Fruit fly (Drosophila melanogaster) whole organism, embryonic: ENCODE results near the gene ssp3.

Source experiments
- Atf6 ChIP-seq: fragments of 200-800 bp; sonication (Bioruptor generic); IDR thresholded peaks from 2 replicates; pipeline ENCODE4 v1.3.6; 2022; ENCODE audit warnings: missing biosample characterization, missing genetic modification characterization
- B-H1 ChIP-seq: fragments of 200-800 bp; sonication (Bioruptor generic); IDR thresholded peaks from 3 replicates; pipeline ENCODE4 v1.3.6; 2022; ENCODE audit warnings: missing biosample characterization, missing genetic modification characterization
- BtbVII ChIP-seq: fragments of 200-800 bp; sonication (Bioruptor generic); optimal IDR thresholded peaks from 3 replicates; lab custom pipeline; 2017; ENCODE audit warnings: missing biosample characterization, mild to moderate bottlenecking, missing genetic modification characterization
- C15 ChIP-seq: fragments of 200-800 bp; sonication (Bioruptor generic); IDR thresholded peaks from 3 replicates; pipeline ENCODE4 v1.3.6; 2022; ENCODE audit warnings: missing biosample characterization, missing genetic modification characterization
- CG10147 ChIP-seq: fragments of 200-800 bp; sonication (Bioruptor generic); optimal IDR thresholded peaks from 2 replicates; lab custom pipeline; 2019; ENCODE audit warnings: missing biosample characterization, mild to moderate bottlenecking, missing genetic modification characterization, moderate library complexity
- CG10209 ChIP-seq: fragments of 200-800 bp; sonication (Bioruptor generic); optimal IDR thresholded peaks from 3 replicates; lab custom pipeline; 2017; ENCODE audit warnings: missing biosample characterization, mild to moderate bottlenecking, missing genetic modification characterization, missing genetic modification reagents
- CG10543 ChIP-seq: fragments of 200-800 bp; sonication (Bioruptor generic); optimal IDR thresholded peaks from 3 replicates; lab custom pipeline; 2017; ENCODE audit warnings: missing biosample characterization, mild to moderate bottlenecking, missing genetic modification characterization, moderate library complexity
- CG10565 ChIP-seq: fragments of 200-800 bp; sonication (Bioruptor generic); optimal IDR thresholded peaks from 3 replicates; lab custom pipeline; 2016; ENCODE audit warnings: missing biosample characterization, mild to moderate bottlenecking, missing genetic modification characterization
- CG11085 ChIP-seq: fragments of 200-800 bp; sonication (Bioruptor generic); IDR thresholded peaks from 2 replicates; pipeline ENCODE4 v1.3.6; 2022; ENCODE audit warnings: missing biosample characterization, missing genetic modification characterization
- CG12219 ChIP-seq: fragments of 200-800 bp; sonication (Bioruptor generic); optimal IDR thresholded peaks from 3 replicates; lab custom pipeline; 2018; ENCODE audit warnings: missing biosample characterization, mild to moderate bottlenecking, missing genetic modification characterization
- CG14667 ChIP-seq: fragments of 200-800 bp; sonication (Bioruptor generic); IDR thresholded peaks from 2 replicates; pipeline ENCODE4 v1.3.6; 2022; ENCODE audit warnings: missing biosample characterization, missing genetic modification characterization
- CG14860 ChIP-seq: fragments of 200-800 bp; sonication (Bioruptor generic); IDR thresholded peaks from 3 replicates; pipeline ENCODE4 v1.3.6; 2022; ENCODE audit warnings: missing biosample characterization, missing genetic modification characterization; ENCODE audit not compliant: partially characterized antibody
- CG15514 ChIP-seq: fragments of 200-800 bp; sonication (Bioruptor generic); optimal IDR thresholded peaks from 3 replicates; lab custom pipeline; 2017; ENCODE audit warnings: missing biosample characterization, missing genetic modification characterization, mild to moderate bottlenecking, moderate library complexity, missing genetic modification reagents
- CG18262 ChIP-seq: fragments of 200-800 bp; optimal IDR thresholded peaks from 3 replicates; lab custom pipeline; 2019; ENCODE audit warnings: missing biosample characterization, mild to moderate bottlenecking, missing genetic modification characterization, moderate library complexity
- CG2678 ChIP-seq: fragments of 200-800 bp; sonication (Bioruptor generic); optimal IDR thresholded peaks from 3 replicates; lab custom pipeline; 2019; ENCODE audit warnings: missing biosample characterization, mild to moderate bottlenecking, missing genetic modification characterization, moderate library complexity
- CG30403 ChIP-seq: fragments of 200-800 bp; sonication (Bioruptor generic); optimal IDR thresholded peaks from 3 replicates; lab custom pipeline; 2016; ENCODE audit warnings: missing biosample characterization, missing genetic modification characterization
- CG3281 ChIP-seq: fragments of 200-800 bp; sonication (Bioruptor generic); optimal IDR thresholded peaks from 3 replicates; lab custom pipeline; 2017; ENCODE audit warnings: missing biosample characterization, mild to moderate bottlenecking, missing genetic modification characterization
- CG3407 ChIP-seq: fragments of 200-800 bp; sonication (Bioruptor generic); optimal IDR thresholded peaks from 2 replicates; lab custom pipeline; 2018; ENCODE audit warnings: missing biosample characterization, mild to moderate bottlenecking, missing genetic modification characterization
- CG6765 ChIP-seq: fragments of 200-800 bp; sonication (Bioruptor generic); optimal IDR thresholded peaks from 3 replicates; lab custom pipeline; 2017; ENCODE audit warnings: missing biosample characterization, mild to moderate bottlenecking, missing genetic modification characterization
- CG6813 ChIP-seq: fragments of 200-800 bp; sonication (Bioruptor generic); optimal IDR thresholded peaks from 2 replicates; lab custom pipeline; 2017; ENCODE audit warnings: missing biosample characterization, missing genetic modification characterization, mild to moderate bottlenecking, moderate library complexity, missing genetic modification reagents
- CG7839 ChIP-seq: fragments of 200-800 bp; sonication (Bioruptor generic); optimal IDR thresholded peaks from 3 replicates; lab custom pipeline; 2018; ENCODE audit warnings: missing biosample characterization, mild to moderate bottlenecking, missing genetic modification characterization, moderate library complexity
- CoRest ChIP-seq: fragments of 200-800 bp; sonication (Bioruptor generic); optimal IDR thresholded peaks from 3 replicates; lab custom pipeline; 2018; ENCODE audit warnings: missing biosample characterization, mild to moderate bottlenecking, missing genetic modification characterization, moderate library complexity
- CrebB ChIP-seq: fragments of 200-800 bp; sonication (Bioruptor generic); optimal IDR thresholded peaks from 3 replicates; lab custom pipeline; 2018; ENCODE audit warnings: missing biosample characterization, mild to moderate bottlenecking, missing genetic modification characterization
- HLH4C ChIP-seq: fragments of 200-800 bp; sonication (Bioruptor generic); IDR thresholded peaks from 3 replicates; pipeline ENCODE4 v1.3.6; 2022; ENCODE audit warnings: missing biosample characterization, missing genetic modification characterization; ENCODE audit not compliant: partially characterized antibody
- Nf-YC ChIP-seq: fragments of 200-800 bp; optimal IDR thresholded peaks from 3 replicates; lab custom pipeline; 2019; ENCODE audit warnings: missing biosample characterization, mild to moderate bottlenecking, missing genetic modification characterization, moderate library complexity
- Six4 ChIP-seq: fragments of 200-800 bp; sonication (Bioruptor generic); optimal IDR thresholded peaks from 2 replicates; lab custom pipeline; 2016; ENCODE audit warnings: missing biosample characterization, missing genetic modification characterization
- bsh ChIP-seq, 2 experiments: fragments of 200-800 bp; sonication (Bioruptor generic); optimal IDR thresholded peaks; 2 replicates each; lab custom pipeline; 2017 to 2018; ENCODE audit warnings: mild to moderate bottlenecking in 2 of 2, missing biosample characterization in 2 of 2, missing genetic modification characterization in 2 of 2, moderate library complexity in 1 of 2
- chif ChIP-seq, 2 experiments: fragments of 200-800 bp; sonication (Bioruptor generic); optimal IDR thresholded peaks; 3 replicates each; lab custom pipeline; 2016; ENCODE audit warnings: missing biosample characterization in 2 of 2, missing genetic modification characterization in 2 of 2
- corto ChIP-seq: fragments of 200-800 bp; sonication (Bioruptor generic); optimal IDR thresholded peaks from 2 replicates; lab custom pipeline; 2016; ENCODE audit warnings: missing biosample characterization, mild to moderate bottlenecking, missing genetic modification characterization, moderate library complexity
- dysf ChIP-seq: fragments of 200-800 bp; sonication (Bioruptor generic); IDR thresholded peaks from 3 replicates; pipeline ENCODE4 v1.3.6; 2022; ENCODE audit warnings: missing biosample characterization, missing genetic modification characterization
- gfzf ChIP-seq: fragments of 200-800 bp; sonication (Bioruptor generic); optimal IDR thresholded peaks from 2 replicates; lab custom pipeline; 2016; ENCODE audit warnings: missing biosample characterization, mild to moderate bottlenecking, missing genetic modification characterization, moderate library complexity
- hth ChIP-seq: fragments of >200 bp; optimal IDR thresholded peaks from 2 replicates; lab custom pipeline; 2017; ENCODE audit warnings: inconsistent platforms
- inv ChIP-seq: fragments of 200-800 bp; sonication (Bioruptor generic); IDR thresholded peaks from 2 replicates; pipeline ENCODE4 v1.3.6; 2022; ENCODE audit warnings: missing biosample characterization, missing genetic modification characterization; ENCODE audit not compliant: partially characterized antibody
- jing ChIP-seq: fragments of 200-800 bp; sonication (Bioruptor generic); optimal IDR thresholded peaks from 2 replicates; lab custom pipeline; 2018; ENCODE audit warnings: missing biosample characterization, mild to moderate bottlenecking, missing genetic modification characterization
- kay ChIP-seq: fragments of 200-800 bp; sonication (Bioruptor generic); optimal IDR thresholded peaks from 2 replicates; lab custom pipeline; 2016; ENCODE audit warnings: missing biosample characterization, missing genetic modification characterization
- knrl ChIP-seq: fragments of 200-800 bp; sonication (Bioruptor generic); IDR thresholded peaks from 3 replicates; pipeline ENCODE4 v1.3.6; 2022; ENCODE audit warnings: missing biosample characterization, missing genetic modification characterization; ENCODE audit not compliant: partially characterized antibody
- nerfin-1 ChIP-seq: fragments of 200-800 bp; sonication (Bioruptor generic); optimal IDR thresholded peaks from 3 replicates; lab custom pipeline; 2019; ENCODE audit warnings: missing biosample characterization, mild to moderate bottlenecking, missing genetic modification characterization, moderate library complexity
- nmo ChIP-seq: fragments of 200-800 bp; sonication (Bioruptor generic); optimal IDR thresholded peaks from 2 replicates; lab custom pipeline; 2018; ENCODE audit warnings: missing biosample characterization, mild to moderate bottlenecking, missing genetic modification characterization, moderate library complexity
- pan ChIP-seq, 4 experiments: fragments of >200 bp in 3 of 4; fragments of 200-800 bp in 1 of 4; sonication (Bioruptor generic) in 1 of 4; optimal IDR thresholded peaks in 3 of 4; IDR thresholded peaks in 1 of 4; 2 replicates each; pipeline versions ENCODE4 v1.3.6 to Lab custom; 2017 to 2022; ENCODE audit warnings: missing biosample characterization in 2 of 4, missing genetic modification characterization in 2 of 4, mixed read lengths in 1 of 4
- peb ChIP-seq: fragments of 200-800 bp; sonication (Bioruptor generic); IDR thresholded peaks from 2 replicates; pipeline ENCODE4 v1.3.6; 2022; ENCODE audit warnings: missing biosample characterization, missing genetic modification characterization
- slbo ChIP-seq: fragments of 200-800 bp; sonication (Bioruptor generic); IDR thresholded peaks from 2 replicates; pipeline ENCODE4 v1.3.6; 2022; ENCODE audit warnings: missing biosample characterization, missing genetic modification characterization
- so ChIP-seq: fragments of 200-800 bp; sonication (Bioruptor generic); IDR thresholded peaks from 3 replicates; pipeline ENCODE4 v1.3.6; 2022; ENCODE audit warnings: missing biosample characterization, missing genetic modification characterization
- sob ChIP-seq: fragments of 200-800 bp; sonication (Bioruptor generic); IDR thresholded peaks from 2 replicates; pipeline ENCODE4 v1.3.6; 2022; ENCODE audit warnings: missing biosample characterization, missing genetic modification characterization
- sqz ChIP-seq: fragments of 200-800 bp; sonication (Bioruptor generic); optimal IDR thresholded peaks from 3 replicates; lab custom pipeline; 2018; ENCODE audit warnings: missing biosample characterization, mild to moderate bottlenecking, missing genetic modification characterization
- tgo ChIP-seq: fragments of 200-800 bp; sonication (Bioruptor generic); IDR thresholded peaks from 3 replicates; pipeline ENCODE4 v1.3.6; 2022; ENCODE audit warnings: missing biosample characterization, missing genetic modification characterization
- trh ChIP-seq: fragments of 200-800 bp; sonication (Bioruptor generic); optimal IDR thresholded peaks from 2 replicates; lab custom pipeline; 2016; ENCODE audit warnings: missing biosample characterization, missing genetic modification characterization
- tx ChIP-seq: fragments of 200-800 bp; sonication (Bioruptor generic); optimal IDR thresholded peaks from 2 replicates; lab custom pipeline; 2016; ENCODE audit warnings: missing biosample characterization, missing genetic modification characterization

Gene ssp3

DNA sequence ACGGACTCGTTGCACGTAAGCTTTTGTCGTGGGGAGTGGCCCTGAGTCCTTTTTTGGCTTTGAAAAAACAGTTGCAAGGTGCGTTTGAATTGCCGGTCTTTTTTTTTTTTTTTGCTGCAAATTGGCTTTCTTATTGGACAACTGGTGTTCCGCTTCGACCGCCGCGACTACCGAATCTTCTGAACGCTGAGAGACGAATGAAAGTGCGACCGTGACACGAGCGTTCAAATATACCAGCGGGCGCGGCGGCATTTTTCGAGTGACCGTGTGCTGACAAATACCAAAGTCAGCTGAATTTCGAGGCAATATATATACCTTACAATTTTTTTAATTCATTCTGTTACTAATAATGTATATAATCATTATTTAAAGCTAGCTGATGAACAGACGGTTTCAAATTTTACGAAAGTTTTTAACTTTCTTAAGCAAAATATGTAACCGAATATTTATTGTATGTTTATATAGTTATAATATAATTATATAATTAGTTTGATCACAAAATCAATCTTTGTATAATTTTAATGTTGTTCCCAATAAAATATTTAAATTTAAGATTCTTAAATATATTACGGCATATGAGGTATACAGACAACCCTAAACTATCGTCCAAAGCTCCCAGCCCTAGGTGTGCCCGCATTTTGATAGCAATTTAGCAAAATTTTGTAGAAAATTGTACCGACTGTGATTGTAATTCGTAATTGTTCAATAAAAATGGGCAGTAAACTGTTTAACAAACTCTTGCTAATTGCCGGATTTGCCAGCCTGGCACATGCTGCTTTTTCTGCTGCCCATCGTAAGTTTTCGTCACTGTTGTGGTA lies 43.5 kb upstream of the ssp3 start, which contains the start of the genes Swip-1 and EMC5 (continued):
- TF ChIP-seq CG14860 (peak; percentile 21; the same call in 1 of the 3 replicates), nmo (GFP tag; lab: Kevin White, UChicago) (peak; percentile 86), B-H1 (GFP tag; lab: Robert Waterston, UW) (peak; percentile 17; the same call in 1 of the 3 replicates), pan (optimal IDR thresholded peaks at IDR 0.05; lab: Kevin White, UChicago) (no peak), pan (GFP tag; optimal IDR thresholded peaks at IDR 0.05 in 1 of 2, IDR thresholded peaks at IDR 0.05 in 1 of 2) (no peak), CG12219 (GFP tag; lab: Kevin White, UChicago) (peak; percentile 11), dysf (GFP tag; lab: Robert Waterston, UW) (peak; percentile 73), CG6813 (GFP tag; lab: Kevin White, UChicago) (no peak), CG3407 (GFP tag; lab: Kevin White, UChicago) (peak; percentile 13), CG18262 (peak; percentile 78), slbo (peak; percentile 85), CG10209 (GFP tag; lab: Kevin White, UChicago) (peak; percentile 63), trh (peak; percentile 51), CG3281 (peak; percentile 44), jing (GFP tag; lab: Kevin White, UChicago) (no peak), gfzf (GFP tag; lab: Kevin White, UChicago) (peak; percentile 76), CG2678 (tag; lab: Kevin White, UChicago) (peak; percentile 80), chif (GFP tag; optimal IDR thresholded peaks at IDR 0.05; lab: Kevin White, UChicago) (no peak), CoRest (tag; lab: Kevin White, UChicago) (peak; percentile 88), hth (lab: Kevin White, UChicago) (no peak), CG10543 (GFP tag; lab: Kevin White, UChicago) (peak; percentile 66), peb (GFP tag; lab: Robert Waterston, UW) (no peak), CG14667 (GFP tag; lab: Robert Waterston, UW) (0 out of 2 replicates have a peak, but pooled peaks have one; percentile 26), HLH4C (GFP tag; lab: Robert Waterston, UW) (peak; percentile 53; the same call in 1 of the 3 replicates), tx (GFP tag; lab: Kevin White, UChicago) (no peak), CG15514 (GFP tag; lab: Kevin White, UChicago) (peak; percentile 47), CG10565 (GFP tag; lab: Kevin White, UChicago) (no peak), CG30403 (GFP tag; lab: Kevin White, UChicago) (peak; percentile 72), sqz (GFP tag; lab: Kevin White, UChicago) (peak; percentile 38), sob (GFP tag; lab: Robert Waterston, UW) (peak; percentile 71), bsh (GFP tag; optimal IDR thresholded peaks at IDR 0.05; lab: Kevin White, UChicago) (peak in 1 of 2 experiments; percentile 54), so (GFP tag; lab: Robert Waterston, UW) (peak; percentile 10; the same call in 1 of the 3 replicates), inv (peak; percentile 35; the same call in 1 of the 2 replicates), CG7839 (tag; lab: Kevin White, UChicago) (peak; percentile 73), C15 (0 out of 3 replicates have a peak, but pooled peaks have one; percentile 25), BtbVII (GFP tag; lab: Kevin White, UChicago) (no peak), CrebB (tag; lab: Kevin White, UChicago) (peak; percentile 19), Atf6 (GFP tag; lab: Robert Waterston, UW) (no peak), CG10147 (peak; percentile 23), Nf-YC (tag; lab: Kevin White, UChicago) (peak; percentile 78), nerfin-1 (tag; lab: Kevin White, UChicago) (peak; percentile 42), Six4 (GFP tag; lab: Kevin White, UChicago) (peak; percentile 31), CG6765 (no peak), kay (GFP tag; lab: Kevin White, UChicago) (peak; percentile 16), corto (GFP tag; lab: Kevin White, UChicago) (no peak), tgo (GFP tag; lab: Robert Waterston, UW) (peak; percentile 62), knrl (GFP tag; lab: Robert Waterston, UW) (peak; percentile 44; the same call in 1 of the 3 replicates), CG11085 (peak; percentile 54; the same call in 1 of the 2 replicates)
